Worm (Caenorhabditis elegans) whole organism, late embryonic: ENCODE results near the gene snrp-200.

Experiments
- C08G9.2 ChIP-seq: sonication (generic microtip); optimal IDR thresholded peaks from 2 replicates; lab custom pipeline; 2016; ENCODE audit warnings: mild to moderate bottlenecking, missing genetic modification characterization, moderate library complexity, missing compliant biosample characterization
- K02D7.2 ChIP-seq: sonication (generic microtip); optimal IDR thresholded peaks from 2 replicates; lab custom pipeline; 2017; ENCODE audit warnings: mild to moderate bottlenecking, missing genetic modification characterization, missing compliant biosample characterization
- T23F11.4 ChIP-seq: fragments of 200-800 bp; sonication (Bioruptor generic); optimal IDR thresholded peaks from 2 replicates; lab custom pipeline; 2018; ENCODE audit warnings: mild to moderate bottlenecking, missing genetic modification characterization, missing compliant biosample characterization
- ahr-1 ChIP-seq: sonication (generic microtip); optimal IDR thresholded peaks from 2 replicates; lab custom pipeline; 2016; ENCODE audit warnings: missing genetic modification characterization, missing compliant biosample characterization
- ama-1 ChIP-seq: fragments of 150-350 bp; optimal IDR thresholded peaks from 2 replicates; lab custom pipeline; 2014
- ceh-14 ChIP-seq: sonication (generic microtip); optimal IDR thresholded peaks from 2 replicates; lab custom pipeline; 2016; ENCODE audit warnings: missing genotype, missing genetic modification characterization, missing compliant biosample characterization
- ceh-19 ChIP-seq: fragments of 200-800 bp; sonication (Bioruptor generic); optimal IDR thresholded peaks from 2 replicates; lab custom pipeline; 2018; ENCODE audit warnings: mild to moderate bottlenecking, missing genetic modification characterization, missing compliant biosample characterization
- ceh-2 ChIP-seq: sonication (generic microtip); optimal IDR thresholded peaks from 2 replicates; lab custom pipeline; 2016; ENCODE audit warnings: missing genotype, missing genetic modification characterization, missing compliant biosample characterization
- ceh-31 ChIP-seq: sonication (generic microtip); optimal IDR thresholded peaks from 2 replicates; lab custom pipeline; 2016; ENCODE audit warnings: missing genetic modification characterization, missing compliant biosample characterization
- ceh-45 ChIP-seq: fragments of 200-800 bp; sonication (Bioruptor generic); IDR thresholded peaks from 2 replicates; pipeline ENCODE4 v1.3.6; 2022; ENCODE audit warnings: missing genetic modification reagents, missing genetic modification characterization, missing compliant biosample characterization
- che-1 ChIP-seq: sonication (generic microtip); optimal IDR thresholded peaks from 2 replicates; lab custom pipeline; 2016; ENCODE audit warnings: mild to moderate bottlenecking, missing genetic modification characterization, missing compliant biosample characterization
- dmd-4 ChIP-seq: sonication (generic microtip); optimal IDR thresholded peaks from 2 replicates; lab custom pipeline; 2016; ENCODE audit warnings: borderline replicate concordance, missing genetic modification characterization, missing compliant biosample characterization
- elt-2 ChIP-seq: sonication (generic microtip); optimal IDR thresholded peaks from 2 replicates; lab custom pipeline; 2016; ENCODE audit warnings: missing genetic modification reagents, missing genetic modification characterization, missing compliant biosample characterization
- ets-4 ChIP-seq: sonication (generic microtip); optimal IDR thresholded peaks from 2 replicates; lab custom pipeline; 2016; ENCODE audit warnings: missing genetic modification characterization, missing compliant biosample characterization
- hlh-6 ChIP-seq: sonication (generic microtip); optimal IDR thresholded peaks from 2 replicates; lab custom pipeline; 2016; ENCODE audit warnings: missing genotype, missing genetic modification characterization, missing compliant biosample characterization
- hlh-8 ChIP-seq: sonication (generic microtip); optimal IDR thresholded peaks from 2 replicates; lab custom pipeline; 2016; ENCODE audit warnings: missing genotype, missing genetic modification characterization, missing compliant biosample characterization
- lin-11 ChIP-seq: fragments of 200-800 bp; sonication (Bioruptor generic); optimal IDR thresholded peaks from 2 replicates; lab custom pipeline; 2018; ENCODE audit warnings: mild to moderate bottlenecking, missing genetic modification characterization, missing compliant biosample characterization
- madf-2 ChIP-seq: sonication (generic microtip); optimal IDR thresholded peaks from 2 replicates; lab custom pipeline; 2017; ENCODE audit warnings: missing genetic modification characterization, missing compliant biosample characterization
- mec-3 ChIP-seq: sonication (generic microtip); optimal IDR thresholded peaks from 2 replicates; lab custom pipeline; 2016; ENCODE audit warnings: borderline replicate concordance, missing genetic modification characterization, missing compliant biosample characterization
- nhr-11 ChIP-seq: fragments of 150-350 bp; optimal IDR thresholded peaks from 2 replicates; lab custom pipeline; 2014; ENCODE audit warnings: missing biosample characterization, missing genetic modification characterization
- nhr-232 ChIP-seq: sonication (generic microtip); optimal IDR thresholded peaks from 2 replicates; lab custom pipeline; 2016; ENCODE audit warnings: missing genetic modification characterization, missing compliant biosample characterization
- odd-2 ChIP-seq: sonication (generic microtip); optimal IDR thresholded peaks from 2 replicates; lab custom pipeline; 2017; ENCODE audit warnings: antibody characterized with exemption, mild to moderate bottlenecking, missing genetic modification characterization, missing compliant biosample characterization
- pat-9 ChIP-seq: fragments of 200-800 bp; sonication (Bioruptor generic); optimal IDR thresholded peaks from 2 replicates; lab custom pipeline; 2018; ENCODE audit warnings: mild to moderate bottlenecking, missing genetic modification characterization, moderate library complexity, missing compliant biosample characterization
- pax-1 ChIP-seq: fragments of 150-350 bp; optimal IDR thresholded peaks from 2 replicates; lab custom pipeline; 2014; ENCODE audit warnings: missing biosample characterization, missing genetic modification characterization
- pha-4 ChIP-seq: fragments of 150-350 bp; optimal IDR thresholded peaks from 2 replicates; lab custom pipeline; 2018; ENCODE audit warnings: missing biosample characterization, missing genetic modification reagents, missing genetic modification characterization
- pros-1 ChIP-seq: fragments of 150-350 bp; optimal IDR thresholded peaks from 2 replicates; lab custom pipeline; 2014; ENCODE audit warnings: missing biosample characterization, missing genetic modification reagents, missing genetic modification characterization
- rnt-1 ChIP-seq: sonication (generic microtip); optimal IDR thresholded peaks from 2 replicates; lab custom pipeline; 2016; ENCODE audit warnings: missing genetic modification characterization, missing compliant biosample characterization
- sdc-2 ChIP-seq: sonication (generic microtip); optimal IDR thresholded peaks from 2 replicates; lab custom pipeline; 2016; ENCODE audit warnings: missing genotype, missing genetic modification characterization, missing compliant biosample characterization
- sox-4 ChIP-seq: sonication (generic microtip); optimal IDR thresholded peaks from 2 replicates; lab custom pipeline; 2017; ENCODE audit warnings: mild to moderate bottlenecking, missing genetic modification characterization, inconsistent platforms, missing compliant biosample characterization
- syd-9 ChIP-seq: sonication (generic microtip); optimal IDR thresholded peaks from 2 replicates; lab custom pipeline; 2016; ENCODE audit warnings: mild to moderate bottlenecking, missing genetic modification characterization, moderate library complexity, missing compliant biosample characterization
- tbx-7 ChIP-seq: sonication (generic microtip); optimal IDR thresholded peaks from 2 replicates; lab custom pipeline; 2016; ENCODE audit warnings: missing genotype, missing genetic modification characterization, missing compliant biosample characterization
- unc-3 ChIP-seq, 2 experiments: fragments of 200-800 bp in 1 of 2; sonication (Bioruptor generic) in 1 of 2; sonication (generic microtip) in 1 of 2; conservative IDR thresholded peaks in 1 of 2; optimal IDR thresholded peaks in 1 of 2; 2 replicates each; pipeline versions ENCODE4 v1.3.6 to Lab custom; 2016 to 2022; ENCODE audit warnings: missing compliant biosample characterization in 2 of 2, missing genetic modification characterization in 2 of 2, missing genetic modification reagents in 1 of 2
- unc-42 ChIP-seq: sonication (generic microtip); optimal IDR thresholded peaks from 2 replicates; lab custom pipeline; 2016; ENCODE audit warnings: missing genotype, missing genetic modification characterization, missing compliant biosample characterization

The snrp-200 gene

ce11 chrII:12711490-12711889 lies 25.2 kb downstream of the snrp-200 start:
- no peak for TF ChIP-seq dmd-4 (tag; lab: Kevin White, UChicago)
- no peak for TF ChIP-seq madf-2
- TF ChIP-seq unc-42 (tag; lab: Kevin White, UChicago), result peak; percentile 85

DNA sequence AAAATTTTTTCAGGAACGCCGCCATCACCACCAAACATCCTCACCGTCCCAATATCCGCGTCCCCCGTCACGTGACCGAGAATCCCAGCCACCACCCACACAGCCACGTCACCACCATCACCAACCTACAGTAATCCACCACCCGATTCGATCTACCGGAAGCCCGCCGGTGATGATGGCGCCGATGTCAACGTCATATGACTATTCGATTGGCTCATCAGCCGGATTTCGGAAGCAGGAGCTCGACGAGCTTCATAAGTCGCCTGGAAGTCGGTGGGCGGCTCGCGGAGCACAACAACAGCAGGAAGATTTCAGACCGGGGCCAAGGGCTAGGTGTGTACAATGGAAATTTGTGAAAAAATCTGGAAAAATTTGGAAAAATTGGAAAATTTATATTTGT lies 40.6 kb downstream of the snrp-200 start:
- no peak for TF ChIP-seq hlh-8 (tag; lab: Kevin White, UChicago)
- no peak for TF ChIP-seq odd-2 (tag; lab: Kevin White, UChicago)
- TF ChIP-seq ceh-45 (GFP tag; lab: Robert Waterston, UW), result no peak
- TF ChIP-seq syd-9 (tag; lab: Kevin White, UChicago), result no peak
- TF ChIP-seq rnt-1 (tag; lab: Kevin White, UChicago), result no peak
- no peak for TF ChIP-seq elt-2
- no peak for TF ChIP-seq ceh-19 (GFP tag; lab: Kevin White, UChicago)
- TF ChIP-seq, all 69 proteins: peak for 0

ce11 chrII:12694112-12694511 lies 42.6 kb downstream of the snrp-200 start, which contains the start of gene tbc-17:
tbc-17 (plus strand) TSS chrII:12694412.
- no peak for TF ChIP-seq unc-42 (tag; lab: Kevin White, UChicago)
- TF ChIP-seq C08G9.2 (tag; lab: Kevin White, UChicago), result no peak
- TF ChIP-seq syd-9 (tag; lab: Kevin White, UChicago), result no peak
- no peak for TF ChIP-seq K02D7.2 (tag; lab: Kevin White, UChicago)
- TF ChIP-seq ets-4 (tag; lab: Kevin White, UChicago), result no peak
- no peak for TF ChIP-seq lin-11
- TF ChIP-seq pat-9 (tag; lab: Kevin White, UChicago), result no peak
- no peak for TF ChIP-seq hlh-6 (tag; lab: Kevin White, UChicago)
- TF ChIP-seq tbx-7, result no peak
- TF ChIP-seq ahr-1 (tag; lab: Kevin White, UChicago), result no peak
- no peak for TF ChIP-seq rnt-1 (tag; lab: Kevin White, UChicago)
- TF ChIP-seq pax-1 (tag; lab: Kevin White, UChicago), result no peak

ce11 chrII:12692694-12693093 lies 44.0 kb downstream of the snrp-200 start:
- TF ChIP-seq nhr-232 (tag; lab: Kevin White, UChicago) (no peak), nhr-11 (tag; lab: Kevin White, UChicago) (no peak), che-1 (tag; lab: Kevin White, UChicago) (no peak), unc-3 (GFP tag; conservative IDR thresholded peaks at IDR 0.05; lab: Robert Waterston, UW) (no peak), unc-3 (tag; optimal IDR thresholded peaks at IDR 0.05; lab: Kevin White, UChicago) (no peak)

DNA sequence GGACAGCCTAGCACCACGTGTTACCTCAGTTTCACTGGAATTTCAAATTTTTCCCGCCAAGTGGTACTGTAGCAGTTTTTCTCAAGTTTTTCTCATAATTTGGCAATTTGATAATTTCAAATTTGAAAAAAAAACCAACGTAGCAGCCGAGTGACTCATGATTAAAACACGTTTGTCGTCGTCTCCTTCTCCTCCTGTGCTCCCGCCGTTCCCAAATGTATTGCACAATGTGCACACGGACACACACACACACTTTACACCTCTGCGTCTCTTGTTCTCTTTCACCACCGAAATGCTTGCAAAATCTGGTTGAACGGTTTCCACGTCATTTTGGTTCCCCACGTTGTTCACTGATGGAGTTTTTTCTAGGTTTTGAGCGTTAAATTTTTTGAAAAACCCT lies 45.4 kb downstream of the snrp-200 start:
- no peak for TF ChIP-seq pha-4 (tag; lab: Kevin White, UChicago)
- no peak for TF ChIP-seq ama-1 (lab: Kevin White, UChicago)
- no peak for TF ChIP-seq pax-1 (tag; lab: Kevin White, UChicago)
- TF ChIP-seq ceh-2 (tag; lab: Kevin White, UChicago), result no peak
- TF ChIP-seq ceh-31, result no peak
- no peak for TF ChIP-seq sox-4 (tag; lab: Kevin White, UChicago)
- TF ChIP-seq mec-3 (tag; lab: Kevin White, UChicago), result no peak
- no peak for TF ChIP-seq che-1 (tag; lab: Kevin White, UChicago)
- no peak for TF ChIP-seq sdc-2
- no peak for TF ChIP-seq lin-11
- TF ChIP-seq T23F11.4 (GFP tag; lab: Kevin White, UChicago), result no peak
- no peak for TF ChIP-seq pros-1 (tag; lab: Kevin White, UChicago)
- no peak for TF ChIP-seq ceh-14 (tag; lab: Kevin White, UChicago)
